Worm (Caenorhabditis elegans): Measurements from ENCODE around the gene snu-66.

- TF ChIP-seq klf-2 (GFP tag; conservative IDR thresholded peaks at IDR 0.05), result no peak
- TF ChIP-seq tab-1 (GFP tag; IDR thresholded peaks at IDR 0.05), result no peak
- no peak for TF ChIP-seq med-1 (GFP tag; optimal IDR thresholded peaks at IDR 0.05; ENCODE audit: insufficient read depth)
- TF ChIP-seq ztf-23 (GFP tag; IDR thresholded peaks at IDR 0.05), result no peak
- TF ChIP-seq cog-1 (tag; optimal IDR thresholded peaks at IDR 0.05), result no peak
Measured at ce11 chrV:7545187-7545586, 30.3 kb downstream of the snu-66 start, which contains the start of the genes C54F6.19 and nhx-3.

All from whole organism, midembryonic.